Fruit fly (Drosophila melanogaster) whole organism, prepupa: ENCODE results near the gene CG11267.

Experiments used
- Blimp-1 ChIP-seq: fragments of 200-800 bp; sonication (Bioruptor generic); optimal IDR thresholded peaks from 3 replicates; lab custom pipeline; 2017; ENCODE audit warnings: missing biosample characterization, missing genetic modification characterization, mild to moderate bottlenecking, moderate library complexity, missing genetic modification reagents
- CG10631 ChIP-seq: fragments of 200-800 bp; sonication (Bioruptor generic); optimal IDR thresholded peaks from 2 replicates; lab custom pipeline; 2016; ENCODE audit warnings: missing biosample characterization, missing genetic modification characterization
- CG10669 ChIP-seq: fragments of 200-800 bp; sonication (Bioruptor generic); optimal IDR thresholded peaks from 3 replicates; lab custom pipeline; 2018; ENCODE audit warnings: missing biosample characterization, mild to moderate bottlenecking, missing genetic modification characterization, moderate library complexity
- CG11294 ChIP-seq: fragments of 200-800 bp; sonication (Bioruptor generic); IDR thresholded peaks from 2 replicates; pipeline ENCODE4 v1.3.6; 2022; ENCODE audit warnings: missing biosample characterization, missing genetic modification characterization
- CG11902 ChIP-seq: fragments of 200-800 bp; sonication (Bioruptor generic); optimal IDR thresholded peaks from 3 replicates; lab custom pipeline; 2016; ENCODE audit warnings: missing biosample characterization, missing genetic modification characterization
- CG15336 ChIP-seq: fragments of 200-800 bp; sonication (Bioruptor generic); IDR thresholded peaks from 2 replicates; pipeline ENCODE4 v1.3.6; 2022; ENCODE audit warnings: missing biosample characterization, missing genetic modification characterization
- CG1621 ChIP-seq: fragments of 200-800 bp; sonication (Bioruptor generic); optimal IDR thresholded peaks from 3 replicates; lab custom pipeline; 2018; ENCODE audit warnings: missing biosample characterization, mild to moderate bottlenecking, missing genetic modification characterization
- CG16779 ChIP-seq: fragments of 200-800 bp; sonication (Bioruptor generic); optimal IDR thresholded peaks from 3 replicates; lab custom pipeline; 2017; ENCODE audit warnings: missing biosample characterization, mild to moderate bottlenecking, missing genetic modification characterization
- CG3032 ChIP-seq: fragments of 200-800 bp; optimal IDR thresholded peaks from 2 replicates; lab custom pipeline; 2019; ENCODE audit warnings: missing biosample characterization, mild to moderate bottlenecking, missing genetic modification characterization, moderate library complexity
- CG31627 ChIP-seq: fragments of 200-800 bp; sonication (Bioruptor generic); optimal IDR thresholded peaks from 3 replicates; lab custom pipeline; 2016; ENCODE audit warnings: missing biosample characterization, missing genetic modification characterization
- CG32006 ChIP-seq: fragments of 200-800 bp; sonication (Bioruptor generic); optimal IDR thresholded peaks from 3 replicates; lab custom pipeline; 2017; ENCODE audit warnings: missing biosample characterization, mild to moderate bottlenecking, missing genetic modification characterization
- CG34406 ChIP-seq: fragments of 200-800 bp; sonication (Bioruptor generic); optimal IDR thresholded peaks from 3 replicates; lab custom pipeline; 2016; ENCODE audit warnings: missing biosample characterization, missing genetic modification characterization
- CG3919 ChIP-seq: fragments of 200-800 bp; sonication (Bioruptor generic); optimal IDR thresholded peaks from 3 replicates; lab custom pipeline; 2016; ENCODE audit warnings: missing biosample characterization, missing genetic modification characterization
- CG6163 ChIP-seq: fragments of 200-800 bp; sonication (Bioruptor generic); IDR thresholded peaks from 3 replicates; pipeline ENCODE4 v1.3.6; 2022; ENCODE audit warnings: missing biosample characterization, missing genetic modification characterization
- CG6276 ChIP-seq: fragments of 200-800 bp; sonication (Bioruptor generic); optimal IDR thresholded peaks from 2 replicates; lab custom pipeline; 2017; ENCODE audit warnings: missing biosample characterization, mild to moderate bottlenecking, missing genetic modification characterization
- CG6792 ChIP-seq: fragments of 200-800 bp; sonication (Bioruptor generic); optimal IDR thresholded peaks from 3 replicates; lab custom pipeline; 2016; ENCODE audit warnings: missing biosample characterization, missing genetic modification characterization
- CG6808 ChIP-seq: fragments of 200-800 bp; sonication (Bioruptor generic); optimal IDR thresholded peaks from 3 replicates; lab custom pipeline; 2017; ENCODE audit warnings: missing biosample characterization, missing genetic modification characterization, mild to moderate bottlenecking, moderate library complexity, missing genetic modification reagents
- CG8119 ChIP-seq: fragments of 200-800 bp; sonication (Bioruptor generic); IDR thresholded peaks from 3 replicates; pipeline ENCODE4 v1.3.6; 2022; ENCODE audit warnings: missing biosample characterization, missing genetic modification characterization
- CG8319 ChIP-seq: fragments of 200-800 bp; sonication (Bioruptor generic); optimal IDR thresholded peaks from 3 replicates; lab custom pipeline; 2016; ENCODE audit warnings: missing biosample characterization, missing genetic modification characterization
- CG8632 ChIP-seq: fragments of 200-800 bp; sonication (Bioruptor generic); optimal IDR thresholded peaks from 3 replicates; lab custom pipeline; 2016; ENCODE audit warnings: missing biosample characterization, missing genetic modification characterization
- CG9139 ChIP-seq: fragments of 200-800 bp; sonication (Bioruptor generic); optimal IDR thresholded peaks from 3 replicates; lab custom pipeline; 2017; ENCODE audit warnings: missing biosample characterization, mild to moderate bottlenecking, missing genetic modification characterization
- Eip75B ChIP-seq: fragments of 200-800 bp; sonication (Bioruptor generic); optimal IDR thresholded peaks from 3 replicates; lab custom pipeline; 2016; ENCODE audit warnings: missing biosample characterization, missing genetic modification characterization
- Eip78C ChIP-seq: fragments of 200-800 bp; sonication (Bioruptor generic); peaks from one replicate; lab custom pipeline; 2016; ENCODE audit warnings: missing biosample characterization, missing genetic modification characterization
- Eip93F ChIP-seq: fragments of 200-800 bp; sonication (Bioruptor generic); optimal IDR thresholded peaks from 2 replicates; lab custom pipeline; 2016; ENCODE audit warnings: missing biosample characterization, mild to moderate bottlenecking, missing genetic modification characterization
- Ets21C ChIP-seq: fragments of 200-800 bp; sonication (Bioruptor generic); optimal IDR thresholded peaks from 3 replicates; lab custom pipeline; 2016; ENCODE audit warnings: missing biosample characterization, missing genetic modification characterization
- Ets96B ChIP-seq: fragments of 200-800 bp; optimal IDR thresholded peaks from 2 replicates; lab custom pipeline; 2019; ENCODE audit warnings: missing biosample characterization, mild to moderate bottlenecking, missing genetic modification characterization, moderate library complexity
- Hr39 ChIP-seq: fragments of 200-800 bp; sonication (Bioruptor generic); optimal IDR thresholded peaks from 2 replicates; lab custom pipeline; 2016; ENCODE audit warnings: missing biosample characterization, missing genetic modification characterization
- Hr4 ChIP-seq: fragments of 200-800 bp; sonication (Bioruptor generic); optimal IDR thresholded peaks from 3 replicates; lab custom pipeline; 2016; ENCODE audit warnings: missing biosample characterization, missing genetic modification characterization
- Lpt ChIP-seq: fragments of 200-800 bp; sonication (Bioruptor generic); optimal IDR thresholded peaks from 3 replicates; lab custom pipeline; 2016; ENCODE audit warnings: missing biosample characterization, missing genetic modification characterization
- Met ChIP-seq: fragments of 200-800 bp; sonication (Bioruptor generic); optimal IDR thresholded peaks from 3 replicates; lab custom pipeline; 2016; ENCODE audit warnings: missing biosample characterization, missing genetic modification characterization
- OdsH ChIP-seq: fragments of 200-800 bp; sonication (Bioruptor generic); optimal IDR thresholded peaks from 3 replicates; lab custom pipeline; 2016; ENCODE audit warnings: missing biosample characterization, missing genetic modification characterization
- Smox ChIP-seq: fragments of 200-800 bp; sonication (Bioruptor generic); optimal IDR thresholded peaks from 3 replicates; lab custom pipeline; 2016; ENCODE audit warnings: missing biosample characterization, missing genetic modification characterization
- Sox102F ChIP-seq: fragments of 200-800 bp; sonication (Bioruptor generic); optimal IDR thresholded peaks from 2 replicates; lab custom pipeline; 2016; ENCODE audit warnings: missing biosample characterization, mild to moderate bottlenecking, missing genetic modification characterization
- Sox14 ChIP-seq: fragments of 200-800 bp; sonication (Bioruptor generic); optimal IDR thresholded peaks from 3 replicates; lab custom pipeline; 2016; ENCODE audit warnings: missing biosample characterization, missing genetic modification characterization
- Sox15 ChIP-seq: fragments of 200-800 bp; sonication (Bioruptor generic); optimal IDR thresholded peaks from 3 replicates; lab custom pipeline; 2016; ENCODE audit warnings: missing biosample characterization, missing genetic modification characterization
- achi ChIP-seq: fragments of 200-800 bp; sonication (Bioruptor generic); optimal IDR thresholded peaks from 3 replicates; lab custom pipeline; 2016; ENCODE audit warnings: missing biosample characterization, missing genetic modification characterization
- acj6 ChIP-seq: fragments of 200-800 bp; sonication (Bioruptor generic); optimal IDR thresholded peaks from 3 replicates; lab custom pipeline; 2016; ENCODE audit warnings: missing biosample characterization, missing genetic modification characterization
- cyc ChIP-seq: fragments of 200-800 bp; sonication (Bioruptor generic); optimal IDR thresholded peaks from 3 replicates; lab custom pipeline; 2016; ENCODE audit warnings: missing biosample characterization, missing genetic modification characterization
- dac ChIP-seq: fragments of 200-800 bp; sonication (Bioruptor generic); optimal IDR thresholded peaks from 2 replicates; lab custom pipeline; 2017; ENCODE audit warnings: missing biosample characterization, mild to moderate bottlenecking, missing genetic modification characterization
- dsx ChIP-seq: fragments of 200-800 bp; optimal IDR thresholded peaks from 3 replicates; lab custom pipeline; 2019; ENCODE audit warnings: missing biosample characterization, mild to moderate bottlenecking, missing genetic modification characterization, moderate library complexity; ENCODE audit not compliant: poor library complexity, severe bottlenecking
- eg ChIP-seq: fragments of 200-800 bp; sonication (Bioruptor generic); IDR thresholded peaks from 3 replicates; pipeline ENCODE4 v1.3.6; 2022; ENCODE audit warnings: missing biosample characterization, missing genetic modification characterization
- fd85E ChIP-seq: fragments of 200-800 bp; sonication (Bioruptor generic); optimal IDR thresholded peaks from 3 replicates; lab custom pipeline; 2016; ENCODE audit warnings: missing biosample characterization, missing genetic modification characterization
- fkh ChIP-seq: fragments of 200-800 bp; sonication (Bioruptor generic); optimal IDR thresholded peaks from 3 replicates; lab custom pipeline; 2017; ENCODE audit warnings: missing biosample characterization, mild to moderate bottlenecking, missing genetic modification characterization, moderate library complexity
- lz ChIP-seq: fragments of 200-800 bp; sonication (Bioruptor generic); optimal IDR thresholded peaks from 3 replicates; lab custom pipeline; 2016; ENCODE audit warnings: missing biosample characterization, missing genetic modification characterization
- pdm3 ChIP-seq: fragments of 200-800 bp; sonication (Bioruptor generic); optimal IDR thresholded peaks from 3 replicates; lab custom pipeline; 2016; ENCODE audit warnings: missing biosample characterization, missing genetic modification characterization
- salr ChIP-seq, 2 experiments: fragments of 200-800 bp; sonication (Bioruptor generic); optimal IDR thresholded peaks; 3 replicates each; lab custom pipeline; 2016 to 2018; ENCODE audit warnings: missing biosample characterization in 2 of 2, missing genetic modification characterization in 2 of 2, mild to moderate bottlenecking in 1 of 2
- spab ChIP-seq: fragments of 200-800 bp; sonication (Bioruptor generic); optimal IDR thresholded peaks from 2 replicates; lab custom pipeline; 2017; ENCODE audit warnings: missing biosample characterization, mild to moderate bottlenecking, missing genetic modification characterization, missing genetic modification reagents
- ss ChIP-seq, 2 experiments: fragments of 200-800 bp; sonication (Bioruptor generic); optimal IDR thresholded peaks; 2 replicates in 1 of 2; 3 replicates in 1 of 2; lab custom pipeline; 2017 to 2018; ENCODE audit warnings: mild to moderate bottlenecking in 2 of 2, missing biosample characterization in 2 of 2, missing genetic modification characterization in 2 of 2, moderate library complexity in 1 of 2
- svp ChIP-seq: fragments of 200-800 bp; sonication (Bioruptor generic); peaks from one replicate; lab custom pipeline; 2016; ENCODE audit warnings: missing biosample characterization, missing genetic modification characterization
- topi ChIP-seq: fragments of 200-800 bp; sonication (Bioruptor generic); optimal IDR thresholded peaks from 3 replicates; lab custom pipeline; 2016; ENCODE audit warnings: missing biosample characterization, missing genetic modification characterization
- vri ChIP-seq: fragments of 200-800 bp; sonication (Bioruptor generic); optimal IDR thresholded peaks from 3 replicates; lab custom pipeline; 2016; ENCODE audit warnings: missing biosample characterization, mild to moderate bottlenecking, missing genetic modification characterization

The CG11267 gene

DNA sequence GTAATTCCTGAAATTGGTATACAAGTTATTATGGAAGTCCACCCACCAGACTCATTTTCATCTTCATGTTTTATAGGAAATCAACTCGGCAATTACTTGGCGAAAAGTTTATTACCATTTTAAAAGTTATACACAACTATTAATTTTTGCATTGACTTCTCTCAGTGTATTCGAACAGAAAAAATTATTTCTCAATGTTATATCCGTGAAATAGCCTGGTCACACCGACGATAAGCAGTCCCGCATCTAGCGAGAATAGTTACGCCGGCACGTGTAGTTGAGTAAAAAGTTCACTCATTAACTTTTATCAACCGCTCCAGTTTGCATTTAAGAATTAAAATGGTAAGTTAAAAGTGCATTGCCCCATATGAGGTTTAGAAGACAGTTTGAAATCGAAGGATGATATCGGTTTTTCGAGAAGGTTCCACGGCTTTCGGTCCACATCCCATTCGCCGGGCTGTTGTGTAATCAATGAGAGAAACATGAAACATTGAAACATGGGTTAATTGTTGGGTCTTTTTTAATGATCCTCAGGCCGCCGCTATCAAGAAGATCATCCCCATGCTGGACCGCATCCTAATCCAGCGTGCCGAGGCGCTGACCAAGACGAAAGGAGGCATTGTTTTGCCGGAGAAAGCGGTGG is at the start of gene CG11267:
Gene CG11267 (plus strand): TSS at position 228 of the 643 bp plus-strand sequence.
- TF ChIP-seq CG8632 (GFP tag; lab: Kevin White, UChicago) (peak; percentile 69), Blimp-1 (GFP tag; lab: Kevin White, UChicago) (peak; percentile 65), CG31627 (GFP tag; lab: Kevin White, UChicago) (peak; percentile 85), dac (GFP tag; lab: Kevin White, UChicago) (peak; percentile 66), CG15336 (GFP tag; lab: Robert Waterston, UW) (peak; percentile 88), CG6276 (no peak), spab (peak; percentile 78), CG11902 (GFP tag; lab: Kevin White, UChicago) (peak; percentile 75), lz (GFP tag; lab: Kevin White, UChicago) (peak; percentile 82), CG11294 (GFP tag; lab: Robert Waterston, UW) (peak; percentile 86), eg (GFP tag; lab: Robert Waterston, UW) (peak; percentile 93), Eip78C (peak; percentile 96), fkh (peak; percentile 50), Eip93F (GFP tag; lab: Kevin White, UChicago) (peak; percentile 77), pdm3 (GFP tag; lab: Kevin White, UChicago) (peak; percentile 84), Met (GFP tag; lab: Kevin White, UChicago) (peak; percentile 87), CG9139 (peak; percentile 70), Sox102F (peak; percentile 83), CG3919 (GFP tag; lab: Kevin White, UChicago) (peak; percentile 91), dsx (GFP tag; lab: Kevin White, UChicago) (peak; percentile 78), CG1621 (peak; percentile 74), cyc (GFP tag; lab: Kevin White, UChicago) (peak; percentile 86), CG10631 (peak; percentile 83), CG6163 (GFP tag; lab: Robert Waterston, UW) (peak; percentile 93), Hr39 (peak; percentile 83), CG3032 (peak; percentile 86), svp (GFP tag; lab: Kevin White, UChicago) (peak; percentile 90), OdsH (GFP tag; lab: Kevin White, UChicago) (peak; percentile 80), CG6792 (GFP tag; lab: Kevin White, UChicago) (peak; percentile 72), fd85E (GFP tag; lab: Kevin White, UChicago) (peak; percentile 28), ss (GFP tag; optimal IDR thresholded peaks at IDR 0.05; lab: Kevin White, UChicago) (peak; percentile 46 to 72), acj6 (GFP tag; lab: Kevin White, UChicago) (peak; percentile 80), Lpt (GFP tag; lab: Kevin White, UChicago) (peak; percentile 81), CG10669 (peak; percentile 86), CG8319 (GFP tag; lab: Kevin White, UChicago) (peak; percentile 71), CG8119 (GFP tag; lab: Robert Waterston, UW) (peak; percentile 86), vri (GFP tag; lab: Kevin White, UChicago) (peak; percentile 57), Sox15 (GFP tag; lab: Kevin White, UChicago) (peak; percentile 66), CG16779 (tag; lab: Kevin White, UChicago) (no peak), Smox (GFP tag; lab: Kevin White, UChicago) (peak; percentile 83), Eip75B (GFP tag; lab: Kevin White, UChicago) (peak; percentile 76), topi (GFP tag; lab: Kevin White, UChicago) (peak; percentile 84), Sox14 (GFP tag; lab: Kevin White, UChicago) (peak; percentile 84), CG6808 (GFP tag; lab: Kevin White, UChicago) (peak; percentile 75), Ets96B (peak; percentile 76), salr (GFP tag; optimal IDR thresholded peaks at IDR 0.05; lab: Kevin White, UChicago) (peak; percentile 72), achi (GFP tag; lab: Kevin White, UChicago) (peak; percentile 70), CG34406 (peak; percentile 77), Hr4 (GFP tag; lab: Kevin White, UChicago) (peak; percentile 87), CG32006 (peak; percentile 84), Ets21C (peak; percentile 75)
